Fruit fly (Drosophila melanogaster) whole organism, embryonic: ENCODE results near the gene CG31463.

Experiments
- Abd-B ChIP-seq: fragments of 200-800 bp; sonication (Bioruptor generic); optimal IDR thresholded peaks from 2 replicates; lab custom pipeline; 2018; ENCODE audit warnings: missing biosample characterization, mild to moderate bottlenecking, missing genetic modification characterization, moderate library complexity
- Ada2b ChIP-seq: fragments of 200-800 bp; sonication (Bioruptor generic); IDR thresholded peaks from 2 replicates; pipeline ENCODE4 v1.3.6; 2022; ENCODE audit warnings: missing biosample characterization, missing genetic modification characterization
- CG2199 ChIP-seq: fragments of 200-800 bp; sonication (Bioruptor generic); IDR thresholded peaks from 3 replicates; pipeline ENCODE4 v1.3.6; 2022; ENCODE audit warnings: missing biosample characterization, missing genetic modification characterization
- Med ChIP-seq: fragments of 200-800 bp; sonication (Bioruptor generic); peaks from one replicate; lab custom pipeline; 2016; ENCODE audit warnings: missing biosample characterization, missing genetic modification characterization, mild to moderate bottlenecking, inconsistent platforms, moderate library complexity
- NfI ChIP-seq: fragments of 200-800 bp; sonication (Bioruptor generic); optimal IDR thresholded peaks from 3 replicates; lab custom pipeline; 2018; ENCODE audit warnings: missing biosample characterization, mild to moderate bottlenecking, missing genetic modification characterization, moderate library complexity
- Optix ChIP-seq: fragments of 200-800 bp; sonication (Bioruptor generic); IDR thresholded peaks from 3 replicates; pipeline ENCODE4 v1.3.6; 2022; ENCODE audit warnings: missing biosample characterization, missing genetic modification characterization
- bab2 ChIP-seq: fragments of 200-800 bp; sonication (Bioruptor generic); optimal IDR thresholded peaks from 2 replicates; lab custom pipeline; 2016; ENCODE audit warnings: missing biosample characterization, missing genetic modification characterization
- klu ChIP-seq: fragments of 200-800 bp; sonication (Bioruptor generic); IDR thresholded peaks from 2 replicates; pipeline ENCODE4 v1.3.6; 2022; ENCODE audit warnings: missing biosample characterization, missing genetic modification characterization
- lbe ChIP-seq: fragments of 200-800 bp; sonication (Bioruptor generic); optimal IDR thresholded peaks from 2 replicates; lab custom pipeline; 2016; ENCODE audit warnings: missing biosample characterization, mild to moderate bottlenecking, missing genetic modification characterization
- pzg ChIP-seq: fragments of 200-800 bp; sonication (Bioruptor generic); optimal IDR thresholded peaks from 3 replicates; lab custom pipeline; 2018; ENCODE audit warnings: missing biosample characterization, mild to moderate bottlenecking, missing genetic modification characterization, moderate library complexity
- tna ChIP-seq: fragments of 200-800 bp; sonication (Bioruptor generic); IDR thresholded peaks from 2 replicates; pipeline ENCODE4 v1.3.6; 2022; ENCODE audit warnings: missing biosample characterization, missing genetic modification characterization; ENCODE audit not compliant: partially characterized antibody
- wek ChIP-seq: fragments of 200-800 bp; sonication (Bioruptor generic); optimal IDR thresholded peaks from 3 replicates; lab custom pipeline; 2018; ENCODE audit warnings: missing biosample characterization, mild to moderate bottlenecking, missing genetic modification characterization, moderate library complexity

- no peak for TF ChIP-seq CG2199 (GFP tag; lab: Robert Waterston, UW)
- no peak for TF ChIP-seq wek (GFP tag; lab: Kevin White, UChicago)
- no peak for TF ChIP-seq bab2 (GFP tag; lab: Kevin White, UChicago)
- TF ChIP-seq pzg = no peak
- TF ChIP-seq Ada2b (GFP tag; lab: Robert Waterston, UW) = no peak
- no peak for TF ChIP-seq Med
- TF ChIP-seq tna (GFP tag; lab: Robert Waterston, UW) = no peak
- TF ChIP-seq Abd-B (GFP tag; lab: Kevin White, UChicago) = no peak
- no peak for TF ChIP-seq Optix (GFP tag; lab: Robert Waterston, UW)
- no peak for TF ChIP-seq klu (GFP tag; lab: Robert Waterston, UW)
- no peak for TF ChIP-seq NfI (GFP tag; lab: Kevin White, UChicago)
- TF ChIP-seq lbe (GFP tag; lab: Kevin White, UChicago) = no peak
These were observed 34.7 kb downstream of the CG31463 start for dm6 chr3R:8326884-8327283.
